Fruit fly (Drosophila melanogaster) whole organism, embryonic: ENCODE measurements around the gene serp.

Experiments
- Aef1 ChIP-seq: fragments of 200-800 bp; sonication (Bioruptor generic); IDR thresholded peaks from 3 replicates; pipeline ENCODE4 v1.3.6; 2022; ENCODE audit warnings: missing biosample characterization, missing genetic modification characterization
- Awh ChIP-seq: fragments of 200-800 bp; sonication (Bioruptor generic); IDR thresholded peaks from 2 replicates; pipeline ENCODE4, ENCODE4 v1.3.6; 2022; ENCODE audit warnings: missing biosample characterization, missing genetic modification characterization
- BEAF-32 ChIP-seq: fragments of 200-800 bp; sonication (Bioruptor generic); optimal IDR thresholded peaks from 3 replicates; lab custom pipeline; 2017; ENCODE audit warnings: missing biosample characterization, missing genetic modification characterization, mild to moderate bottlenecking, moderate library complexity, missing genetic modification reagents
- Bgb ChIP-seq: fragments of 200-800 bp; sonication (Bioruptor generic); IDR thresholded peaks from 2 replicates; pipeline ENCODE4 v1.3.6; 2022; ENCODE audit warnings: missing biosample characterization, missing genetic modification characterization; ENCODE audit not compliant: partially characterized antibody
- C15 ChIP-seq: fragments of 200-800 bp; sonication (Bioruptor generic); IDR thresholded peaks from 3 replicates; pipeline ENCODE4 v1.3.6; 2022; ENCODE audit warnings: missing biosample characterization, missing genetic modification characterization
- CG1024 ChIP-seq: fragments of 200-800 bp; sonication (Bioruptor generic); IDR thresholded peaks from 2 replicates; pipeline ENCODE4 v1.3.6; 2022; ENCODE audit warnings: missing biosample characterization, missing genetic modification characterization
- CG12219 ChIP-seq: fragments of 200-800 bp; sonication (Bioruptor generic); optimal IDR thresholded peaks from 3 replicates; lab custom pipeline; 2018; ENCODE audit warnings: missing biosample characterization, mild to moderate bottlenecking, missing genetic modification characterization
- CG13123 ChIP-seq: fragments of 200-800 bp; sonication (Bioruptor generic); optimal IDR thresholded peaks from 2 replicates; lab custom pipeline; 2016; ENCODE audit warnings: missing biosample characterization, missing genetic modification characterization
- CG13894 ChIP-seq: fragments of 200-800 bp; sonication (Bioruptor generic); optimal IDR thresholded peaks from 3 replicates; lab custom pipeline; 2018; ENCODE audit warnings: missing biosample characterization, mild to moderate bottlenecking, missing genetic modification characterization, moderate library complexity
- CG14441 ChIP-seq: fragments of 200-800 bp; sonication (Bioruptor generic); IDR thresholded peaks from 2 replicates; pipeline ENCODE4 v1.3.6; 2022; ENCODE audit warnings: missing biosample characterization, missing genetic modification characterization
- CG15011 ChIP-seq: fragments of 200-800 bp; sonication (Bioruptor generic); optimal IDR thresholded peaks from 3 replicates; lab custom pipeline; 2018; ENCODE audit warnings: missing biosample characterization, mild to moderate bottlenecking, missing genetic modification characterization
- CG1603 ChIP-seq: fragments of 200-800 bp; sonication (Bioruptor generic); optimal IDR thresholded peaks from 2 replicates; lab custom pipeline; 2019; ENCODE audit warnings: missing biosample characterization, mild to moderate bottlenecking, missing genetic modification characterization, moderate library complexity
- CG18764 ChIP-seq: fragments of 200-800 bp; sonication (Bioruptor generic); optimal IDR thresholded peaks from 3 replicates; lab custom pipeline; 2016; ENCODE audit warnings: missing biosample characterization, missing genetic modification characterization
- CG3281 ChIP-seq: fragments of 200-800 bp; sonication (Bioruptor generic); optimal IDR thresholded peaks from 3 replicates; lab custom pipeline; 2017; ENCODE audit warnings: missing biosample characterization, mild to moderate bottlenecking, missing genetic modification characterization
- CG3847 ChIP-seq: fragments of 200-800 bp; sonication (Bioruptor generic); IDR thresholded peaks from 2 replicates; pipeline ENCODE4 v1.3.6; 2022; ENCODE audit warnings: missing biosample characterization, missing genetic modification characterization
- CG4404 ChIP-seq: fragments of 200-800 bp; sonication (Bioruptor generic); IDR thresholded peaks from 2 replicates; pipeline ENCODE4 v1.3.6; 2022; ENCODE audit warnings: missing biosample characterization, missing genetic modification characterization
- CG6689 ChIP-seq: fragments of 200-800 bp; sonication (Bioruptor generic); IDR thresholded peaks from 2 replicates; pipeline ENCODE4 v1.3.6; 2022; ENCODE audit warnings: missing biosample characterization, missing genetic modification characterization
- CG7987 ChIP-seq: fragments of 200-800 bp; sonication (Bioruptor generic); optimal IDR thresholded peaks from 2 replicates; lab custom pipeline; 2018; ENCODE audit warnings: missing biosample characterization, mild to moderate bottlenecking, missing genetic modification characterization, moderate library complexity
- Dbx ChIP-seq: fragments of 200-800 bp; sonication (Bioruptor generic); IDR thresholded peaks from 3 replicates; pipeline ENCODE4 v1.3.6; 2022; ENCODE audit warnings: missing biosample characterization, missing genetic modification characterization
- Dll ChIP-seq: fragments of 200-800 bp; sonication (Bioruptor generic); IDR thresholded peaks from 4 replicates; pipeline ENCODE4 v1.3.6; 2022; ENCODE audit warnings: missing biosample characterization, missing genetic modification characterization; ENCODE audit not compliant: partially characterized antibody
- GATAe ChIP-seq: fragments of 200-800 bp; sonication (Bioruptor generic); conservative IDR thresholded peaks from 2 replicates; pipeline ENCODE4 v1.3.6; 2022; ENCODE audit warnings: missing biosample characterization, missing genetic modification characterization
- Hr51 ChIP-seq, 2 experiments: fragments of 200-800 bp; sonication (Bioruptor generic); optimal IDR thresholded peaks; 2 replicates in 1 of 2; 3 replicates in 1 of 2; lab custom pipeline; 2016 to 2018; ENCODE audit warnings: missing biosample characterization in 2 of 2, missing genetic modification characterization in 2 of 2, mild to moderate bottlenecking in 1 of 2, moderate library complexity in 1 of 2
- Jarid2 ChIP-seq: fragments of 200-800 bp; sonication (Bioruptor generic); optimal IDR thresholded peaks from 3 replicates; lab custom pipeline; 2017; ENCODE audit warnings: mild to moderate bottlenecking, missing biosample characterization, missing genetic modification reagents, missing genetic modification characterization
- Oaz ChIP-seq: fragments of 200-800 bp; sonication (Bioruptor generic); IDR thresholded peaks from 2 replicates; pipeline ENCODE4 v1.3.6; 2022; ENCODE audit warnings: missing biosample characterization, missing genetic modification characterization
- Pdp1 ChIP-seq, 2 experiments: fragments of 200-800 bp; sonication (Bioruptor generic); optimal IDR thresholded peaks; 3 replicates each; lab custom pipeline; 2016; ENCODE audit warnings: missing biosample characterization in 2 of 2, missing genetic modification characterization in 2 of 2, mild to moderate bottlenecking in 1 of 2, moderate library complexity in 1 of 2
- Sry-β ChIP-seq: fragments of 200-800 bp; sonication (Bioruptor generic); optimal IDR thresholded peaks from 2 replicates; lab custom pipeline; 2018; ENCODE audit warnings: missing biosample characterization, mild to moderate bottlenecking, missing genetic modification characterization, moderate library complexity
- TFAM ChIP-seq: fragments of 200-800 bp; sonication (Bioruptor generic); optimal IDR thresholded peaks from 2 replicates; lab custom pipeline; 2017; ENCODE audit warnings: missing biosample characterization, missing genetic modification characterization, inconsistent platforms
- aop ChIP-seq: fragments of 200-800 bp; sonication (Bioruptor generic); IDR thresholded peaks from 2 replicates; pipeline ENCODE4 v1.3.6; 2022; ENCODE audit warnings: missing biosample characterization, missing genetic modification characterization
- bigmax ChIP-seq: fragments of 200-800 bp; sonication (Bioruptor generic); optimal IDR thresholded peaks from 2 replicates; lab custom pipeline; 2018; ENCODE audit warnings: missing biosample characterization, mild to moderate bottlenecking, missing genetic modification characterization
- bowl ChIP-seq: fragments of 200-800 bp; sonication (Bioruptor generic); IDR thresholded peaks from 2 replicates; pipeline ENCODE4 v1.3.6; 2022; ENCODE audit warnings: missing biosample characterization, missing genetic modification characterization
- bsh ChIP-seq, 2 experiments: fragments of 200-800 bp; sonication (Bioruptor generic); optimal IDR thresholded peaks; 2 replicates each; lab custom pipeline; 2017 to 2018; ENCODE audit warnings: mild to moderate bottlenecking in 2 of 2, missing biosample characterization in 2 of 2, missing genetic modification characterization in 2 of 2, moderate library complexity in 1 of 2
- btn ChIP-seq: fragments of 200-800 bp; sonication (Bioruptor generic); optimal IDR thresholded peaks from 2 replicates; lab custom pipeline; 2016; ENCODE audit warnings: missing biosample characterization, missing genetic modification characterization
- corto ChIP-seq: fragments of 200-800 bp; sonication (Bioruptor generic); optimal IDR thresholded peaks from 2 replicates; lab custom pipeline; 2016; ENCODE audit warnings: missing biosample characterization, mild to moderate bottlenecking, missing genetic modification characterization, moderate library complexity
- crol ChIP-seq: fragments of 200-800 bp; sonication (Bioruptor generic); IDR thresholded peaks from 2 replicates; pipeline ENCODE4 v1.3.6; 2022; ENCODE audit warnings: missing biosample characterization, missing genetic modification characterization
- danr ChIP-seq: fragments of 200-800 bp; sonication (Bioruptor generic); IDR thresholded peaks from 2 replicates; pipeline ENCODE4 v1.3.6; 2022; ENCODE audit warnings: missing biosample characterization, missing genetic modification characterization
- dpn ChIP-seq, 2 experiments: fragments of 200-800 bp; sonication (Bioruptor generic); optimal IDR thresholded peaks; 3 replicates each; lab custom pipeline; 2016; ENCODE audit warnings: missing biosample characterization in 2 of 2, missing genetic modification characterization in 2 of 2
- dysf ChIP-seq: fragments of 200-800 bp; sonication (Bioruptor generic); IDR thresholded peaks from 3 replicates; pipeline ENCODE4 v1.3.6; 2022; ENCODE audit warnings: missing biosample characterization, missing genetic modification characterization
- ftz-f1 ChIP-seq: fragments of 200-800 bp; sonication (Bioruptor generic); optimal IDR thresholded peaks from 2 replicates; lab custom pipeline; 2016; ENCODE audit warnings: missing biosample characterization, missing genetic modification characterization
- gcm2 ChIP-seq: fragments of 200-800 bp; sonication (Bioruptor generic); optimal IDR thresholded peaks from 2 replicates; lab custom pipeline; 2016; ENCODE audit warnings: missing biosample characterization, missing genetic modification characterization
- gem ChIP-seq: fragments of 200-800 bp; sonication (Bioruptor generic); optimal IDR thresholded peaks from 2 replicates; lab custom pipeline; 2019; ENCODE audit warnings: missing biosample characterization, mild to moderate bottlenecking, missing genetic modification characterization, moderate library complexity
- gfzf ChIP-seq: fragments of 200-800 bp; sonication (Bioruptor generic); optimal IDR thresholded peaks from 2 replicates; lab custom pipeline; 2016; ENCODE audit warnings: missing biosample characterization, mild to moderate bottlenecking, missing genetic modification characterization, moderate library complexity
- grau ChIP-seq: fragments of 200-800 bp; optimal IDR thresholded peaks from 3 replicates; lab custom pipeline; 2019; ENCODE audit warnings: missing biosample characterization, mild to moderate bottlenecking, missing genetic modification characterization, moderate library complexity
- hkb ChIP-seq, 2 experiments: fragments of 200-800 bp in 1 of 2; fragments of >200 bp in 1 of 2; sonication (Bioruptor generic) in 1 of 2; IDR thresholded peaks in 1 of 2; optimal IDR thresholded peaks in 1 of 2; 2 replicates each; pipeline versions ENCODE4 v1.3.6 to Lab custom; 2017 to 2022; ENCODE audit warnings: missing biosample characterization in 1 of 2, missing genetic modification characterization in 1 of 2
- hth ChIP-seq: fragments of >200 bp; optimal IDR thresholded peaks from 2 replicates; lab custom pipeline; 2017; ENCODE audit warnings: inconsistent platforms
- ind ChIP-seq: fragments of 200-800 bp; sonication (Bioruptor generic); optimal IDR thresholded peaks from 3 replicates; lab custom pipeline; 2016; ENCODE audit warnings: missing biosample characterization, missing genetic modification characterization
- lab ChIP-seq: fragments of 200-800 bp; sonication (Bioruptor generic); optimal IDR thresholded peaks from 3 replicates; lab custom pipeline; 2017; ENCODE audit warnings: missing biosample characterization, missing genetic modification characterization, mild to moderate bottlenecking, moderate library complexity, missing genetic modification reagents
- lmd ChIP-seq: fragments of 200-800 bp; sonication (Bioruptor generic); IDR thresholded peaks from 2 replicates; pipeline ENCODE4 v1.3.6; 2022; ENCODE audit warnings: missing biosample characterization, missing genetic modification characterization
- nmo ChIP-seq: fragments of 200-800 bp; sonication (Bioruptor generic); optimal IDR thresholded peaks from 2 replicates; lab custom pipeline; 2018; ENCODE audit warnings: missing biosample characterization, mild to moderate bottlenecking, missing genetic modification characterization, moderate library complexity
- pita ChIP-seq: fragments of 200-800 bp; sonication (Bioruptor generic); optimal IDR thresholded peaks from 2 replicates; lab custom pipeline; 2017; ENCODE audit warnings: missing biosample characterization, mild to moderate bottlenecking, missing genetic modification characterization
- vnd ChIP-seq: fragments of 200-800 bp; sonication (Bioruptor generic); IDR thresholded peaks from 3 replicates; pipeline ENCODE4 v1.3.6; 2022; ENCODE audit warnings: missing biosample characterization, missing genetic modification characterization; ENCODE audit not compliant: partially characterized antibody

Gene serp

dm6 chr3L:19699651-19700050, 8.2 kb downstream of the serp start:
- no peak for TF ChIP-seq CG7987
- TF ChIP-seq Jarid2 (GFP tag; lab: Kevin White, UChicago): no peak
- no peak for TF ChIP-seq pita (GFP tag; lab: Kevin White, UChicago)
- no peak for TF ChIP-seq CG13894
- TF ChIP-seq dpn (GFP tag; optimal IDR thresholded peaks at IDR 0.05; lab: Kevin White, UChicago): no peak
- no peak for TF ChIP-seq GATAe (GFP tag; lab: Robert Waterston, UW)
- no peak for TF ChIP-seq aop
- no peak for TF ChIP-seq TFAM (GFP tag; lab: Kevin White, UChicago)
- TF ChIP-seq grau (tag; lab: Kevin White, UChicago): peak; percentile 2
- TF ChIP-seq dysf (GFP tag; lab: Robert Waterston, UW): peak; percentile 39; the same call in 1 of the 3 replicates
- peak; percentile 3 for TF ChIP-seq CG1603 (tag; lab: Kevin White, UChicago)
- TF ChIP-seq ftz-f1 (GFP tag; lab: Kevin White, UChicago): no peak
- TF ChIP-seq BEAF-32 (GFP tag; lab: Kevin White, UChicago): no peak
- TF ChIP-seq Aef1 (GFP tag; lab: Robert Waterston, UW): no peak; the same call in 2 of the 3 replicates
- no peak for TF ChIP-seq CG13123 (GFP tag; lab: Kevin White, UChicago)
- no peak for TF ChIP-seq bsh (GFP tag; optimal IDR thresholded peaks at IDR 0.05; lab: Kevin White, UChicago)
- TF ChIP-seq lmd (GFP tag; lab: Robert Waterston, UW): peak; percentile 26; the same call in 1 of the 2 replicates
- TF ChIP-seq C15 (GFP tag; lab: Robert Waterston, UW): 0 out of 3 replicates have a peak, but pooled peaks have one; percentile 23
- peak; percentile 48 for TF ChIP-seq CG14441 (GFP tag; lab: Robert Waterston, UW)
- no peak for TF ChIP-seq Sry-β (GFP tag; lab: Kevin White, UChicago)
- no peak for TF ChIP-seq CG3847 (GFP tag; lab: Robert Waterston, UW)
- no peak for TF ChIP-seq CG15011 (GFP tag; lab: Kevin White, UChicago)
- TF ChIP-seq Hr51 (GFP tag; optimal IDR thresholded peaks at IDR 0.05; lab: Kevin White, UChicago): peak in 1 of 2 experiments; percentile 20
- TF ChIP-seq gem: peak; percentile 32
- no peak for TF ChIP-seq Bgb (GFP tag; lab: Robert Waterston, UW)
- TF ChIP-seq CG12219: no peak
- TF ChIP-seq CG4404 (GFP tag; lab: Robert Waterston, UW): no peak
- no peak for TF ChIP-seq crol (GFP tag; lab: Robert Waterston, UW)
- TF ChIP-seq gcm2: no peak
- no peak for TF ChIP-seq bigmax (GFP tag; lab: Kevin White, UChicago)
- no peak for TF ChIP-seq Oaz (GFP tag; lab: Robert Waterston, UW)
- no peak for TF ChIP-seq Dll (GFP tag; lab: Robert Waterston, UW)
- TF ChIP-seq CG1024 (GFP tag; lab: Robert Waterston, UW): no peak
- TF ChIP-seq gfzf: no peak
- TF ChIP-seq bowl (GFP tag; lab: Robert Waterston, UW): no peak
- TF ChIP-seq Awh: no peak
- TF ChIP-seq vnd (GFP tag; lab: Robert Waterston, UW): no peak
- TF ChIP-seq hth (lab: Kevin White, UChicago): no peak
- TF ChIP-seq Pdp1 (GFP tag; optimal IDR thresholded peaks at IDR 0.05; lab: Kevin White, UChicago): peak in 1 of 2 experiments; percentile 2
- TF ChIP-seq hkb (optimal IDR thresholded peaks at IDR 0.05; lab: Kevin White, UChicago): no peak
- TF ChIP-seq hkb (GFP tag; IDR thresholded peaks at IDR 0.05; lab: Robert Waterston, UW): no peak
- TF ChIP-seq btn (GFP tag; lab: Kevin White, UChicago): no peak
- no peak for TF ChIP-seq CG18764
- no peak for TF ChIP-seq Dbx
- no peak for TF ChIP-seq danr
- TF ChIP-seq corto (GFP tag; lab: Kevin White, UChicago): no peak
- TF ChIP-seq nmo (GFP tag; lab: Kevin White, UChicago): no peak
- TF ChIP-seq CG3281 (GFP tag; lab: Kevin White, UChicago): peak; percentile 17
- TF ChIP-seq CG6689 (GFP tag; lab: Robert Waterston, UW): 0 out of 2 replicates have a peak, but pooled peaks have one; percentile 21
- TF ChIP-seq lab: peak; percentile 18
- TF ChIP-seq ind: no peak
